Fruit fly (Drosophila melanogaster) whole organism, embryonic: Measurements from ENCODE around the gene Cchl.
A peak's percentile ranks its signal among the peaks of the same experiment; 100 is the strongest.

ENCODE experiments used
- Aef1 ChIP-seq: fragments of 200-800 bp; sonication (Bioruptor generic); IDR thresholded peaks from 3 replicates; pipeline ENCODE4 v1.3.6; 2022; ENCODE audit warnings: missing biosample characterization, missing genetic modification characterization
- Bteb2 ChIP-seq: fragments of 200-800 bp; sonication (Bioruptor generic); optimal IDR thresholded peaks from 2 replicates; lab custom pipeline; 2016; ENCODE audit warnings: missing biosample characterization, missing genetic modification characterization
- CG10147 ChIP-seq: fragments of 200-800 bp; sonication (Bioruptor generic); optimal IDR thresholded peaks from 2 replicates; lab custom pipeline; 2019; ENCODE audit warnings: missing biosample characterization, mild to moderate bottlenecking, missing genetic modification characterization, moderate library complexity
- CG11504 ChIP-seq: fragments of 200-800 bp; sonication (Bioruptor generic); optimal IDR thresholded peaks from 3 replicates; lab custom pipeline; 2019; ENCODE audit warnings: missing biosample characterization, mild to moderate bottlenecking, missing genetic modification characterization, moderate library complexity
- CG13296 ChIP-seq: fragments of 200-800 bp; sonication (Bioruptor generic); optimal IDR thresholded peaks from 3 replicates; lab custom pipeline; 2018; ENCODE audit warnings: missing biosample characterization, mild to moderate bottlenecking, missing genetic modification characterization
- CG16815 ChIP-seq: fragments of 200-800 bp; sonication (Bioruptor generic); optimal IDR thresholded peaks from 3 replicates; lab custom pipeline; 2017; ENCODE audit warnings: missing biosample characterization, mild to moderate bottlenecking, missing genetic modification characterization
- CG17568 ChIP-seq: fragments of 200-800 bp; sonication (Bioruptor generic); optimal IDR thresholded peaks from 2 replicates; lab custom pipeline; 2018; ENCODE audit warnings: missing biosample characterization, mild to moderate bottlenecking, missing genetic modification characterization, moderate library complexity
- CG2120 ChIP-seq: fragments of 200-800 bp; sonication (Bioruptor generic); optimal IDR thresholded peaks from 3 replicates; lab custom pipeline; 2016; ENCODE audit warnings: missing biosample characterization, missing genetic modification characterization
- CG2678 ChIP-seq: fragments of 200-800 bp; sonication (Bioruptor generic); optimal IDR thresholded peaks from 3 replicates; lab custom pipeline; 2019; ENCODE audit warnings: missing biosample characterization, mild to moderate bottlenecking, missing genetic modification characterization, moderate library complexity
- CG34376 ChIP-seq: fragments of 200-800 bp; sonication (Bioruptor generic); optimal IDR thresholded peaks from 2 replicates; lab custom pipeline; 2018; ENCODE audit warnings: missing biosample characterization, mild to moderate bottlenecking, missing genetic modification characterization
- CG4707 ChIP-seq: fragments of 200-800 bp; sonication (Bioruptor generic); optimal IDR thresholded peaks from 2 replicates; lab custom pipeline; 2018; ENCODE audit warnings: missing biosample characterization, mild to moderate bottlenecking, missing genetic modification characterization, moderate library complexity
- CG6689 ChIP-seq: fragments of 200-800 bp; sonication (Bioruptor generic); IDR thresholded peaks from 2 replicates; pipeline ENCODE4 v1.3.6; 2022; ENCODE audit warnings: missing biosample characterization, missing genetic modification characterization
- CG6854 ChIP-seq: fragments of 200-800 bp; sonication (Bioruptor generic); optimal IDR thresholded peaks from 3 replicates; lab custom pipeline; 2017; ENCODE audit warnings: missing biosample characterization, mild to moderate bottlenecking, missing genetic modification characterization
- CG8281 ChIP-seq: fragments of 200-800 bp; sonication (Bioruptor generic); optimal IDR thresholded peaks from 2 replicates; lab custom pipeline; 2018; ENCODE audit warnings: missing biosample characterization, mild to moderate bottlenecking, missing genetic modification characterization, moderate library complexity
- CG9437 ChIP-seq: fragments of 200-800 bp; sonication (Bioruptor generic); optimal IDR thresholded peaks from 2 replicates; lab custom pipeline; 2018; ENCODE audit warnings: missing biosample characterization, mild to moderate bottlenecking, missing genetic modification characterization
- Dip2 ChIP-seq: fragments of 200-800 bp; sonication (Bioruptor generic); IDR thresholded peaks from 2 replicates; pipeline ENCODE4 v1.3.6; 2022; ENCODE audit warnings: missing biosample characterization, missing genetic modification characterization
- Dll ChIP-seq: fragments of 200-800 bp; sonication (Bioruptor generic); IDR thresholded peaks from 4 replicates; pipeline ENCODE4 v1.3.6; 2022; ENCODE audit warnings: missing biosample characterization, missing genetic modification characterization; ENCODE audit not compliant: partially characterized antibody
- Ets65A ChIP-seq: fragments of 200-800 bp; sonication (Bioruptor generic); peaks from one replicate; lab custom pipeline; 2016; ENCODE audit warnings: missing biosample characterization, missing genetic modification characterization
- H15 ChIP-seq: fragments of 200-800 bp; sonication (Bioruptor generic); IDR thresholded peaks from 3 replicates; pipeline ENCODE4 v1.3.6; 2022; ENCODE audit warnings: missing biosample characterization, missing genetic modification characterization
- H2.0 ChIP-seq: fragments of 200-800 bp; sonication (Bioruptor generic); IDR thresholded peaks from 2 replicates; pipeline ENCODE4 v1.3.6; 2022; ENCODE audit warnings: missing biosample characterization, missing genetic modification characterization
- NC2β ChIP-seq: fragments of 200-800 bp; sonication (Bioruptor generic); optimal IDR thresholded peaks from 2 replicates; lab custom pipeline; 2016; ENCODE audit warnings: missing biosample characterization, missing genetic modification characterization
- Ravus ChIP-seq: fragments of 200-800 bp; sonication (Bioruptor generic); IDR thresholded peaks from 2 replicates; pipeline ENCODE4 v1.3.6; 2022; ENCODE audit warnings: missing biosample characterization, missing genetic modification characterization
- Rx ChIP-seq: fragments of 200-800 bp; sonication (Bioruptor generic); IDR thresholded peaks from 2 replicates; pipeline ENCODE4 v1.3.6; 2022; ENCODE audit warnings: missing biosample characterization, missing genetic modification characterization
- Sox100B ChIP-seq: fragments of 200-800 bp; sonication (Bioruptor generic); optimal IDR thresholded peaks from 3 replicates; lab custom pipeline; 2018; ENCODE audit warnings: missing biosample characterization, mild to moderate bottlenecking, missing genetic modification characterization
- Stat92E ChIP-seq, 3 experiments: fragments of >200 bp in 2 of 3; fragments of 200-800 bp in 1 of 3; sonication (Bioruptor generic) in 1 of 3; optimal IDR thresholded peaks; 2 replicates each; lab custom pipeline; 2017 to 2019; ENCODE audit warnings: missing biosample characterization in 3 of 3, missing genetic modification characterization in 3 of 3, mild to moderate bottlenecking in 1 of 3, moderate library complexity in 1 of 3
- Trl ChIP-seq, 3 experiments: fragments of >200 bp in 2 of 3; fragments of 200-800 bp in 1 of 3; sonication (Bioruptor generic) in 1 of 3; optimal IDR thresholded peaks; 2 replicates in 1 of 3; 3 replicates in 2 of 3; lab custom pipeline; 2016 to 2017; ENCODE audit warnings: missing biosample characterization in 1 of 3, missing genetic modification characterization in 1 of 3
- al ChIP-seq: fragments of 200-800 bp; sonication (Bioruptor generic); IDR thresholded peaks from 2 replicates; pipeline ENCODE4 v1.3.6; 2022; ENCODE audit warnings: missing biosample characterization, missing genetic modification characterization
- ato ChIP-seq: fragments of 200-800 bp; sonication (Bioruptor generic); IDR thresholded peaks from 2 replicates; pipeline ENCODE4 v1.3.6; 2022; ENCODE audit warnings: missing biosample characterization, missing genetic modification characterization; ENCODE audit not compliant: partially characterized antibody
- btn ChIP-seq: fragments of 200-800 bp; sonication (Bioruptor generic); optimal IDR thresholded peaks from 2 replicates; lab custom pipeline; 2016; ENCODE audit warnings: missing biosample characterization, missing genetic modification characterization
- cg ChIP-seq: fragments of 200-800 bp; sonication (Bioruptor generic); optimal IDR thresholded peaks from 3 replicates; lab custom pipeline; 2019; ENCODE audit warnings: missing biosample characterization, mild to moderate bottlenecking, missing genetic modification characterization, moderate library complexity
- dimm ChIP-seq: fragments of 200-800 bp; sonication (Bioruptor generic); IDR thresholded peaks from 2 replicates; pipeline ENCODE4 v1.3.6; 2022; ENCODE audit warnings: missing biosample characterization, missing genetic modification characterization
- disco-r ChIP-seq: fragments of 200-800 bp; sonication (Bioruptor generic); optimal IDR thresholded peaks from 2 replicates; lab custom pipeline; 2016; ENCODE audit warnings: missing biosample characterization, missing genetic modification characterization
- emc ChIP-seq: fragments of 200-800 bp; sonication (Bioruptor generic); optimal IDR thresholded peaks from 2 replicates; lab custom pipeline; 2016; ENCODE audit warnings: missing biosample characterization, missing genetic modification characterization
- ems ChIP-seq: fragments of 200-800 bp; sonication (Bioruptor generic); optimal IDR thresholded peaks from 3 replicates; lab custom pipeline; 2016; ENCODE audit warnings: missing biosample characterization, missing genetic modification characterization
- eve ChIP-seq, 2 experiments: fragments of >200 bp; optimal IDR thresholded peaks; 2 replicates each; lab custom pipeline; 2017; ENCODE audit warnings: missing biosample characterization in 2 of 2, missing genetic modification characterization in 2 of 2
- exex ChIP-seq: fragments of 200-800 bp; sonication (Bioruptor generic); optimal IDR thresholded peaks from 4 replicates; lab custom pipeline; 2018; ENCODE audit warnings: missing biosample characterization, mild to moderate bottlenecking, missing genetic modification characterization, moderate library complexity
- ftz-f1 ChIP-seq: fragments of 200-800 bp; sonication (Bioruptor generic); optimal IDR thresholded peaks from 2 replicates; lab custom pipeline; 2016; ENCODE audit warnings: missing biosample characterization, missing genetic modification characterization
- grn ChIP-seq: fragments of 200-800 bp; sonication (Bioruptor generic); optimal IDR thresholded peaks from 3 replicates; lab custom pipeline; 2017; ENCODE audit warnings: missing biosample characterization, missing genetic modification characterization
- gsb ChIP-seq: fragments of 200-800 bp; sonication (Bioruptor generic); IDR thresholded peaks from 2 replicates; pipeline ENCODE4 v1.3.6; 2022; ENCODE audit warnings: missing biosample characterization, missing genetic modification characterization
- kni ChIP-seq: fragments of 200-800 bp; sonication (Bioruptor generic); optimal IDR thresholded peaks from 3 replicates; lab custom pipeline; 2017; ENCODE audit warnings: mild to moderate bottlenecking, missing biosample characterization, missing genetic modification reagents, missing genetic modification characterization
- lilli ChIP-seq: fragments of 200-800 bp; sonication (Bioruptor generic); optimal IDR thresholded peaks from 3 replicates; lab custom pipeline; 2016; ENCODE audit warnings: missing biosample characterization, missing genetic modification characterization
- peb ChIP-seq: fragments of 200-800 bp; sonication (Bioruptor generic); IDR thresholded peaks from 2 replicates; pipeline ENCODE4 v1.3.6; 2022; ENCODE audit warnings: missing biosample characterization, missing genetic modification characterization
- sd ChIP-seq: fragments of 200-800 bp; sonication (Bioruptor generic); optimal IDR thresholded peaks from 3 replicates; lab custom pipeline; 2018; ENCODE audit warnings: missing biosample characterization, mild to moderate bottlenecking, missing genetic modification characterization, moderate library complexity
- sr ChIP-seq: fragments of 200-800 bp; sonication (Bioruptor generic); IDR thresholded peaks from 3 replicates; pipeline ENCODE4 v1.3.6; 2022; ENCODE audit warnings: missing biosample characterization, missing genetic modification characterization
- stc ChIP-seq: fragments of 200-800 bp; sonication (Bioruptor generic); IDR thresholded peaks from 2 replicates; pipeline ENCODE4 v1.3.6; 2022; ENCODE audit warnings: missing biosample characterization, missing genetic modification characterization
- stwl ChIP-seq: fragments of 200-800 bp; sonication (Bioruptor generic); optimal IDR thresholded peaks from 3 replicates; lab custom pipeline; 2018; ENCODE audit warnings: missing biosample characterization, mild to moderate bottlenecking, missing genetic modification characterization, moderate library complexity
- tll ChIP-seq, 2 experiments: fragments of 200-800 bp in 1 of 2; fragments of >200 bp in 1 of 2; sonication (Bioruptor generic) in 1 of 2; optimal IDR thresholded peaks; 2 replicates each; lab custom pipeline; 2017 to 2019; ENCODE audit warnings: missing biosample characterization in 2 of 2, missing genetic modification characterization in 2 of 2, mild to moderate bottlenecking in 1 of 2, moderate library complexity in 1 of 2
- tup ChIP-seq: fragments of 200-800 bp; sonication (Bioruptor generic); optimal IDR thresholded peaks from 2 replicates; lab custom pipeline; 2016; ENCODE audit warnings: missing biosample characterization, mild to moderate bottlenecking, missing genetic modification characterization, moderate library complexity
- vfl ChIP-seq: fragments of 200-800 bp; sonication (Bioruptor generic); optimal IDR thresholded peaks from 2 replicates; lab custom pipeline; 2016; ENCODE audit warnings: missing biosample characterization, missing genetic modification characterization

Cchl gene

dm6 chr3R:22052235-22052634 lies 25.0 kb upstream of the Cchl start:
- no peak for TF ChIP-seq exex
- peak; percentile 84 for TF ChIP-seq sr
- no peak for TF ChIP-seq H2.0
- TF ChIP-seq CG6689 (GFP tag; lab: Robert Waterston, UW): no peak
- TF ChIP-seq Ets65A (GFP tag; lab: Kevin White, UChicago): peak; percentile 2
- no peak for TF ChIP-seq ftz-f1
- no peak for TF ChIP-seq CG2678
- TF ChIP-seq kni (GFP tag; lab: Kevin White, UChicago): peak; percentile 51
- 0 out of 2 replicates have a peak, but pooled peaks have one; percentile 22 for TF ChIP-seq gsb
- TF ChIP-seq vfl: no peak
- peak; percentile 42 for TF ChIP-seq stwl (tag; lab: Kevin White, UChicago)
- TF ChIP-seq Ravus (GFP tag; lab: Robert Waterston, UW): no peak
- TF ChIP-seq tll (GFP tag; optimal IDR thresholded peaks at IDR 0.05; lab: Kevin White, UChicago): peak in 1 of 2 experiments; percentile 64
- peak; percentile 28 for TF ChIP-seq cg (GFP tag; lab: Kevin White, UChicago)
- TF ChIP-seq CG16815 (GFP tag; lab: Kevin White, UChicago): no peak
- peak; percentile 13 for TF ChIP-seq CG11504 (tag; lab: Kevin White, UChicago)
- TF ChIP-seq lilli: no peak

- TF ChIP-seq CG8281 (tag; lab: Kevin White, UChicago): peak; percentile 45
- peak; percentile 75 for TF ChIP-seq stc (GFP tag; lab: Robert Waterston, UW)
- TF ChIP-seq disco-r: peak; percentile 66
- TF ChIP-seq CG34376: no peak
- TF ChIP-seq CG9437 (GFP tag; lab: Kevin White, UChicago): peak; percentile 62
- TF ChIP-seq grn (GFP tag; lab: Kevin White, UChicago): peak; percentile 12
- TF ChIP-seq H15 (GFP tag; lab: Robert Waterston, UW): peak; percentile 76
- no peak for TF ChIP-seq Trl (optimal IDR thresholded peaks at IDR 0.05; lab: Kevin White, UChicago)
- TF ChIP-seq Trl (GFP tag; optimal IDR thresholded peaks at IDR 0.05; lab: Kevin White, UChicago): peak; percentile 67
- peak; percentile 34 for TF ChIP-seq emc (GFP tag; lab: Kevin White, UChicago)
- TF ChIP-seq CG2120 (GFP tag; lab: Kevin White, UChicago): peak; percentile 83
- peak; percentile 59; the same call in 1 of the 2 replicates for TF ChIP-seq al (GFP tag; lab: Robert Waterston, UW)
- peak; percentile 70 for TF ChIP-seq sd (tag; lab: Kevin White, UChicago)
- TF ChIP-seq Dip2 (GFP tag; lab: Robert Waterston, UW): no peak
- peak; percentile 30 for TF ChIP-seq btn (GFP tag; lab: Kevin White, UChicago)
- peak; percentile 73 for TF ChIP-seq tup
- TF ChIP-seq peb (GFP tag; lab: Robert Waterston, UW): peak; percentile 55; the same call in 1 of the 2 replicates
- 0 out of 4 replicates have a peak, but pooled peaks have one; percentile 12 for TF ChIP-seq Dll (GFP tag; lab: Robert Waterston, UW)
- peak; percentile 69 for TF ChIP-seq CG13296
- peak; percentile 77 for TF ChIP-seq Bteb2 (GFP tag; lab: Kevin White, UChicago)
- peak; percentile 74; the same call in 1 of the 2 replicates for TF ChIP-seq Rx (GFP tag; lab: Robert Waterston, UW)
- TF ChIP-seq eve (GFP tag; optimal IDR thresholded peaks at IDR 0.05; lab: Kevin White, UChicago): peak in 1 of 2 experiments; percentile 72
- TF ChIP-seq CG4707 (GFP tag; lab: Kevin White, UChicago): peak; percentile 62
- TF ChIP-seq ems (GFP tag; lab: Kevin White, UChicago): peak; percentile 58
- TF ChIP-seq CG17568 (GFP tag; lab: Kevin White, UChicago): peak; percentile 62
- TF ChIP-seq ato (GFP tag; lab: Robert Waterston, UW): no peak
- TF ChIP-seq CG6854 (GFP tag; lab: Kevin White, UChicago): peak; percentile 52
- TF ChIP-seq NC2β (GFP tag; lab: Kevin White, UChicago): peak; percentile 59
- no peak for TF ChIP-seq Stat92E (GFP tag; optimal IDR thresholded peaks at IDR 0.05; lab: Kevin White, UChicago)
- TF ChIP-seq dimm (GFP tag; lab: Robert Waterston, UW): no peak; the same call in 1 of the 2 replicates
- TF ChIP-seq CG10147: peak; percentile 55
- TF ChIP-seq Sox100B: peak; percentile 61
- peak; percentile 81 for TF ChIP-seq Aef1 (GFP tag; lab: Robert Waterston, UW)
These were observed 22.0 kb upstream of the Cchl start for dm6 chr3R:22049134-22049796.
